Worm (Caenorhabditis elegans): ENCODE results near the gene ZK688.12.

Gene ZK688.12

DNA sequence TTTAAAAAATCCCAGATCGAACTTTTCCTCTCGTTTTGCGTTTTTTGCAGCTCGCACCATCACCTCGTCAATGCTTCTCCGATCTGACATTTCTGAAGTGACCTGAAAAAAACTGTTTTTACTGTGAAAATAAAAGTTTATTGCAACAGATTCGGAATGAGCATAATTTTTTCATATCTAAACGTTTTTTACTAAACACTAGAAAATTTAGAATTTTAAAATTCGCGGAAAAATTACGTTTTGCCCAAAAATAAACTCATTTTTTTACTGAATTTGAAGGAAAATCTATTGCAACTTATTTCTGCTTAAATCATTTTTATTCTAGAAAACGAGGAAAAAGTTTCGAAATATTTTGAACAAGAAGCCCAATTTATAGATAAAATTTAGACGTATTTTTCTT lies 30.5 kb downstream of the ZK688.12 start, which contains the start of gene ZK688.9:
TSS of gene ZK688.9 (minus strand) at position 101 of the 400 bp plus-strand sequence.
- TF ChIP-seq nhr-27 (tag; optimal IDR thresholded peaks at IDR 0.05): no peak
- TF ChIP-seq aptf-2 (GFP tag; conservative IDR thresholded peaks at IDR 0.05): no peak
- no peak for TF ChIP-seq egl-18 (GFP tag; IDR thresholded peaks at IDR 0.05)
- no peak for TF ChIP-seq C06A6.2 (GFP tag; conservative IDR thresholded peaks at IDR 0.05)
- TF ChIP-seq ceh-58 (GFP tag; IDR thresholded peaks at IDR 0.05): no peak
- no peak for TF ChIP-seq tlf-1 (GFP tag; optimal IDR thresholded peaks at IDR 0.05)
- no peak for TF ChIP-seq Y53G8AR.9 (GFP tag; conservative IDR thresholded peaks at IDR 0.05)
- TF ChIP-seq pbrm-1 (GFP tag; IDR thresholded peaks at IDR 0.05): no peak
- no peak for TF ChIP-seq snpc-4 (GFP tag; optimal IDR thresholded peaks at IDR 0.05)
- TF ChIP-seq snpc-4 (tag; optimal IDR thresholded peaks at IDR 0.05): no peak

DNA sequence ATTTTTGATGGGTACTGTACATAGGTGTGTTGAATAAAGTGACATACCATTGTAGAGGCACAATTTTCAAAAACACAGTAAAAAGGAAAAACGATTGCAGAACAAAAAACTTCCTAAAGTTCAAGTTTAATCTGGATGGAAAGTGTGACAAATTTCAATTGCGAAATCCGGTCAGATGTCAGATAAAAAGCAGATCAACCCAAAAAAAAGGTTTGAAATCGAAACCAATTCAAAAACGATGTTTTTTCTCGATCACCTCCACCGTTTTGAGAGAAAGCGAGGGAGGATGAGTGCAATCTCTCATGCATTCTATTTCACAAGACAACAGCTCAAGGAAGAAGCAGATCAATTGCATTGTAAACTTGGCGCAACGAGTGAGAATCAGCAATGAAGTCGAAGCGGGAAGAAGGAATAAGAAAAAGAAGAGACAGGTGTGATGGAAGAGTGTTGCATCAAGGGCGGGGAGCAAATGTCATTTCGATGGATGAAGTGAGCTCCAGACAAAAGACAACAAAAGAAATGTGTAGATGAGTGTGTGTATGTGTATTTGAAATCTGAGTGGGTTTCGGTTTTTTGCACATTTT lies 33.2 kb downstream of the ZK688.12 start:
- no peak for TF ChIP-seq nfya-1 (tag; optimal IDR thresholded peaks at IDR 0.05; ENCODE audit: borderline replicate concordance, insufficient read depth)
- TF ChIP-seq cebp-1 (GFP tag; IDR thresholded peaks at IDR 0.05): no peak
- peak; percentile 68 for TF ChIP-seq cebp-1 (tag; optimal IDR thresholded peaks at IDR 0.05)

DNA sequence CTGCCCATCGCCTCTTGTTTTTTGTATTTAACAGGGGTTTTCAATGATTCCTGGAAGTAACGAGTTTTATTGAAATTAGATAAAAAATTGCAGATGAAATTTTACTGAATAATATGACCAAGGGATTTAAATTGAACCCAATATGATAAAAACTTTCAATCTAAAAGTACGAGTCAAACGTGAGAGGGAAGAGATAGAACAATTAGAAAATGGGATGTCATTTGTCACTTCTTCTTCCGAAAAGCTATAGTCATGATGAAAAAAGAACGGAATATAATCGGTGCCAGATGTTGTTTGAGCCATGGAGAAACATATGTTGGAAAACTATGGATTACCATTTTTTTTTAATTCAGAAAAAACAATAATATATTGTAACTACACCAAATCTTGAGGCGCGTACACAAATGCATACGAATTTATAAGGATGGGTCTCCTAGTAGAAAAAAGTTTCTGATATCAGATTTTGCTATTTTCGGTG lies 34.5 kb downstream of the ZK688.12 start, which contains the start of gene sup-18:
TSS of gene sup-18 (minus strand) at position 51 of the 478 bp plus-strand sequence.
- TF ChIP-seq nhr-80 (tag; optimal IDR thresholded peaks at IDR 0.05): no peak

DNA sequence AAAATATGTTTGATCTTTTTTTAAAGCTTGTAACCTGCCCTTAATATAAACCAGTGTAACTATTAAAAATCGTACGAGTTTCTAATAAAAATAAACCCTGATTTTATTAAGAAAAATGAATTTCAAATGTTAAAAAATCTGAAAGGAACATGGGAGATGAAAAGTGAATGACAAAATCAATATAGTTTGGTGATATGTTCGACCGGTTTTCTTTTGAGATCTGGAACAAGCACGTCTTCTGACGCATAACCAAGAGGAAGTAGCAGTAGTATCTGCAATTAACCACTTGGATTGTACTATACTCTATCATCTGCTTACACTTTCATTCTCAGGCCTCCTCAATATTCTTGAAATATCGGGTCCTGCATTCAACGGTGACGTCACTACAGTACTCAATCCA lies 36.3 kb downstream of the ZK688.12 start:
- no peak for TF ChIP-seq snpc-1.1 (tag; optimal IDR thresholded peaks at IDR 0.05; ENCODE audit: insufficient read depth)
- TF ChIP-seq ceh-100 (GFP tag; IDR thresholded peaks at IDR 0.05): no peak
- TF ChIP-seq egl-44 (GFP tag; IDR thresholded peaks at IDR 0.05): no peak
- no peak for TF ChIP-seq attf-6 (GFP tag; IDR thresholded peaks at IDR 0.05)
- no peak for TF ChIP-seq lir-1 (GFP tag; conservative IDR thresholded peaks at IDR 0.05)
- TF ChIP-seq ztf-18 (tag; optimal IDR thresholded peaks at IDR 0.05): no peak
- TF ChIP-seq B0019.2 (GFP tag; conservative IDR thresholded peaks at IDR 0.05): no peak
- TF ChIP-seq snpc-4 (GFP tag; optimal IDR thresholded peaks at IDR 0.05): no peak
- no peak for TF ChIP-seq snpc-4 (tag; optimal IDR thresholded peaks at IDR 0.05)
- TF ChIP-seq ceh-27 (GFP tag; optimal IDR thresholded peaks at IDR 0.05): no peak
- TF ChIP-seq nhr-80 (tag; optimal IDR thresholded peaks at IDR 0.05): no peak
- TF ChIP-seq nhr-120 (GFP tag; IDR thresholded peaks at IDR 0.05): no peak
- no peak for TF ChIP-seq sea-2 (GFP tag; IDR thresholded peaks at IDR 0.05)
- TF ChIP-seq T07F8.4 (tag; optimal IDR thresholded peaks at IDR 0.05): no peak
- TF ChIP-seq mxl-1 (tag; optimal IDR thresholded peaks at IDR 0.05): no peak
- no peak for TF ChIP-seq F57A8.1 (GFP tag; optimal IDR thresholded peaks at IDR 0.05)

DNA sequence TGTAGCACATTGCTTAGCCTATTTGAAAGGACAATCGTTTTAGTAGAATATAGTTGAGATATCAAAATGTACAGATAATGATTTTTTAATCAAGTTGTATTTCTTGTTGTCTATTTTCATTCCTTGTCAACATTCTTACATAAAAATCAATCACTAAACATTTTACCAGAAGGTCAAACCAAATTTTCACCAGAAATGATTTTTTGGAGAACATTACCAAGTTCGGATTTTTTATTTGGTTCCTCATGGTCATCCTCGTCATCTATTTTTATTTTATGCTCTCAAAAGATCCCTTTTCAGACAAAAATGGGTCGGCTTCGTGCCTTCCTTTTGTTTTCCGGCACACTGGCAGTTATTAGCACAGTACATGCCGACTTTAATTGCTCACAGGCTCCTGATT lies 39.9 kb downstream of the ZK688.12 start, which contains the start of gene tyr-1:
TSS of gene tyr-1 (plus strand) at position 301 of the 400 bp plus-strand sequence.
- TF ChIP-seq lin-26 (GFP tag; IDR thresholded peaks at IDR 0.05) (no peak), nfya-2 (GFP tag; IDR thresholded peaks at IDR 0.05) (no peak), hrde-1 (tag; optimal IDR thresholded peaks at IDR 0.05; ENCODE audit: borderline replicate concordance) (no peak), ztf-22 (GFP tag; optimal IDR thresholded peaks at IDR 0.05) (no peak), dpl-1 (GFP tag; optimal IDR thresholded peaks at IDR 0.05) (no peak), hlh-12 (tag; optimal IDR thresholded peaks at IDR 0.05) (no peak), aptf-3 (GFP tag; IDR thresholded peaks at IDR 0.05) (no peak), D2030.7 (GFP tag; IDR thresholded peaks at IDR 0.05) (no peak), lin-54 (GFP tag; optimal IDR thresholded peaks at IDR 0.05) (no peak), mxl-1 (tag; optimal IDR thresholded peaks at IDR 0.05) (no peak), unc-62 (GFP tag; optimal IDR thresholded peaks at IDR 0.05) (no peak), nhr-90 (tag; optimal IDR thresholded peaks at IDR 0.05) (no peak), T26A5.8 (tag; optimal IDR thresholded peaks at IDR 0.05) (no peak)
